Worm (Caenorhabditis elegans): ENCODE data around the gene C45G9.8.
A peak's percentile ranks its signal among the peaks of the same experiment; 100 is the strongest.

C45G9.8 gene

DNA sequence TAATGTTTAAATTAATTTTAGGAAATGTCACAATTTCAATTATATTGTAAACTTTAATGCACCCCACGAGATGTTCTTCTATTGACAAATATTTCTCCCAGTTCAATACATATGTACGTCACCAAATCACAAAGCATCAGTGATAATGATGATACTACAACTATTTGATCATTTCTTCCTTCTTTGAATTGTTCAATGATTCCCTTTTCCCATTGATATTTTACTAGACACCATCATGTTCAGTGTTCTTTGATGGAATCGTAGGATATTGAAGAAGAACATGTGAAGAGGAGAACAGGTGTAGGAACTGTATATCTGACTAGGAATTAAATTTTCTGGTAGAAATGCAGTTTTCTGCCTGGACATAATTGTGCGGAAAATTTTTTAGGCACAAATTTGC lies 36.0 kb upstream of the C45G9.8 start:
- TF ChIP-seq ceh-13 (GFP tag; optimal IDR thresholded peaks at IDR 0.05): no peak
- TF ChIP-seq tbx-37 (GFP tag; conservative IDR thresholded peaks at IDR 0.05): no peak
- no peak for TF ChIP-seq ceh-36 (tag; optimal IDR thresholded peaks at IDR 0.05)
- no peak for TF ChIP-seq ets-7 (tag; optimal IDR thresholded peaks at IDR 0.05)
- no peak for TF ChIP-seq flt-1 (GFP tag; IDR thresholded peaks at IDR 0.05)
- no peak for TF ChIP-seq hmg-4 (GFP tag; optimal IDR thresholded peaks at IDR 0.05)
- no peak for TF ChIP-seq pes-1 (GFP tag; IDR thresholded peaks at IDR 0.05)
- TF ChIP-seq tbx-11 (GFP tag; IDR thresholded peaks at IDR 0.05): no peak
- TF ChIP-seq scrt-1 (GFP tag; IDR thresholded peaks at IDR 0.05): no peak
- no peak for TF ChIP-seq hnd-1 (tag; optimal IDR thresholded peaks at IDR 0.05)
- no peak for TF ChIP-seq B0310.2 (tag; optimal IDR thresholded peaks at IDR 0.05)
- TF ChIP-seq ama-1 (optimal IDR thresholded peaks at IDR 0.05): no peak
- TF ChIP-seq tra-4 (tag; optimal IDR thresholded peaks at IDR 0.05): no peak
- no peak for TF ChIP-seq hmbx-1 (tag; optimal IDR thresholded peaks at IDR 0.05)
- TF ChIP-seq F13C5.2 (tag; optimal IDR thresholded peaks at IDR 0.05): no peak

DNA sequence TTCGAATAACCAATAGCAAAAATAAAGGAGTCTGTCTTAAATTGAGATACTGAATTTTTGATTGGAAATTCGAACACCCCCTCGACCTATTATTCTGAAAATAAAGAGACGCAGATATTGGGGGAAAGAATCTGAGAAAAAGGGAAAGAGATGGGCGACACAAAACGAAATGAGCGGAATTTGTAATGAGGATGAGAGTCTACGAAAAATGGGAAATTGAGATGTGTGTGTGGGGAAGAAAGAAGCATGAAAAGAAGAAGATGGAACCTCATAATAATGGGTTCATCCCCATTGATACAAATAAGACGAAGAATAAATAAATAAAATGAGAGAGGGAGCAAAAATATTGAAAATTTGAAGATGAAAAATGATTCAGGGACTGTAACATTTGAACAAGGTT lies 32.1 kb upstream of the C45G9.8 start, which contains the start of gene cah-1:
cah-1 (minus strand) TSS at position 101 of the 400 bp plus-strand sequence.
- no peak for TF ChIP-seq hmbx-1 (tag; optimal IDR thresholded peaks at IDR 0.05)
- no peak for TF ChIP-seq sea-1 (GFP tag; conservative IDR thresholded peaks at IDR 0.05)
- TF ChIP-seq ets-7 (tag; optimal IDR thresholded peaks at IDR 0.05): no peak
- TF ChIP-seq flt-1 (GFP tag; IDR thresholded peaks at IDR 0.05): no peak
- TF ChIP-seq pes-1 (GFP tag; IDR thresholded peaks at IDR 0.05): no peak
- no peak for TF ChIP-seq ama-1 (optimal IDR thresholded peaks at IDR 0.05)
- TF ChIP-seq tbx-11 (GFP tag; IDR thresholded peaks at IDR 0.05): no peak
- TF ChIP-seq aly-1 (tag; optimal IDR thresholded peaks at IDR 0.05): no peak
- no peak for TF ChIP-seq scrt-1 (GFP tag; IDR thresholded peaks at IDR 0.05)
- no peak for TF ChIP-seq hnd-1 (tag; optimal IDR thresholded peaks at IDR 0.05)
- TF ChIP-seq tbx-37 (GFP tag; conservative IDR thresholded peaks at IDR 0.05): no peak
- no peak for TF ChIP-seq B0310.2 (tag; optimal IDR thresholded peaks at IDR 0.05)
- TF ChIP-seq tra-4 (tag; optimal IDR thresholded peaks at IDR 0.05): no peak
- TF ChIP-seq hmg-4 (GFP tag; optimal IDR thresholded peaks at IDR 0.05): no peak
- TF ChIP-seq F13C5.2 (tag; optimal IDR thresholded peaks at IDR 0.05): no peak
- no peak for TF ChIP-seq ceh-13 (GFP tag; optimal IDR thresholded peaks at IDR 0.05)
- no peak for TF ChIP-seq ceh-36 (tag; optimal IDR thresholded peaks at IDR 0.05)

DNA sequence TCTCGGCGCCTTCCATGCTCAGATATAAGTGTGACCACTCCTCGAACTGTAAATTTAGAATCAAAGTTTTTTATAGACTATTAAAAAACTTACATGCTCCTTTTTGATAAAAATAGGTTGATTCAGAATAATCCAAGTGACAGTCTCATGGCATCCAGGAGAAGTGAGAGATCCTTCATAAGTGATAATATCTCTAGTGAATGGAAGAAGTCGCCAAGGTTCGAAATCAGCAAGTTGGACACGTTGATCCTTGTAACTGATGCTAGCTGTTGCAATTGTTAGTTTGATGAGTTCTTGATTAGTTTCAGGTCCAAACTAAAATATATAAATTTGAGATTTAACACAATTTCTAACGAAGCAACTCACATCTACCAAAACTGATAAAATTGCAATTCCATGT lies 29.9 kb upstream of the C45G9.8 start:
- no peak for TF ChIP-seq scrt-1 (GFP tag; IDR thresholded peaks at IDR 0.05)
- no peak for TF ChIP-seq tbx-37 (GFP tag; conservative IDR thresholded peaks at IDR 0.05)
- TF ChIP-seq hnd-1 (tag; optimal IDR thresholded peaks at IDR 0.05): no peak
- TF ChIP-seq ceh-13 (GFP tag; optimal IDR thresholded peaks at IDR 0.05): no peak
- no peak for TF ChIP-seq sea-1 (GFP tag; conservative IDR thresholded peaks at IDR 0.05)
- no peak for TF ChIP-seq F13C5.2 (tag; optimal IDR thresholded peaks at IDR 0.05)
- TF ChIP-seq tbx-11 (GFP tag; IDR thresholded peaks at IDR 0.05): no peak
- TF ChIP-seq ama-1 (optimal IDR thresholded peaks at IDR 0.05): no peak
- TF ChIP-seq ets-7 (tag; optimal IDR thresholded peaks at IDR 0.05): no peak
- TF ChIP-seq aly-1 (tag; optimal IDR thresholded peaks at IDR 0.05): no peak
- no peak for TF ChIP-seq ceh-36 (tag; optimal IDR thresholded peaks at IDR 0.05)
- TF ChIP-seq hmbx-1 (tag; optimal IDR thresholded peaks at IDR 0.05): no peak
- TF ChIP-seq pes-1 (GFP tag; IDR thresholded peaks at IDR 0.05): no peak
- no peak for TF ChIP-seq flt-1 (GFP tag; IDR thresholded peaks at IDR 0.05)
- TF ChIP-seq tra-4 (tag; optimal IDR thresholded peaks at IDR 0.05): no peak

DNA sequence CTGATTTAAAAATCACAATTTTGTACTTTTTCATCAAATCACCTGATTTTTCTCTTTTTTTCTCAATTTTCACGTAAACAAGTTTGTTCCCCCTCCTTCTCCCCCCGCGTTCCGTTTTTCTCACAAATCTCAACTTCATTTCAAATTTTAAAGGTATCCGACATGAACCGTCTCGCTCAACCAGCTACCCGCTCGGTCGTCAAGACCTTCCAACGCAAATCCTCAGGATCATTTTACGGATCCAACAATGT lies 28.1 kb upstream of the C45G9.8 start, which contains the start of gene cox-6A:
cox-6A (plus strand) TSS at position 152 of the 251 bp plus-strand sequence.
- TF ChIP-seq hnd-1 (tag; optimal IDR thresholded peaks at IDR 0.05) (no peak), tbx-37 (GFP tag; conservative IDR thresholded peaks at IDR 0.05) (no peak), tbx-11 (GFP tag; IDR thresholded peaks at IDR 0.05) (no peak), ets-7 (tag; optimal IDR thresholded peaks at IDR 0.05) (no peak)

DNA sequence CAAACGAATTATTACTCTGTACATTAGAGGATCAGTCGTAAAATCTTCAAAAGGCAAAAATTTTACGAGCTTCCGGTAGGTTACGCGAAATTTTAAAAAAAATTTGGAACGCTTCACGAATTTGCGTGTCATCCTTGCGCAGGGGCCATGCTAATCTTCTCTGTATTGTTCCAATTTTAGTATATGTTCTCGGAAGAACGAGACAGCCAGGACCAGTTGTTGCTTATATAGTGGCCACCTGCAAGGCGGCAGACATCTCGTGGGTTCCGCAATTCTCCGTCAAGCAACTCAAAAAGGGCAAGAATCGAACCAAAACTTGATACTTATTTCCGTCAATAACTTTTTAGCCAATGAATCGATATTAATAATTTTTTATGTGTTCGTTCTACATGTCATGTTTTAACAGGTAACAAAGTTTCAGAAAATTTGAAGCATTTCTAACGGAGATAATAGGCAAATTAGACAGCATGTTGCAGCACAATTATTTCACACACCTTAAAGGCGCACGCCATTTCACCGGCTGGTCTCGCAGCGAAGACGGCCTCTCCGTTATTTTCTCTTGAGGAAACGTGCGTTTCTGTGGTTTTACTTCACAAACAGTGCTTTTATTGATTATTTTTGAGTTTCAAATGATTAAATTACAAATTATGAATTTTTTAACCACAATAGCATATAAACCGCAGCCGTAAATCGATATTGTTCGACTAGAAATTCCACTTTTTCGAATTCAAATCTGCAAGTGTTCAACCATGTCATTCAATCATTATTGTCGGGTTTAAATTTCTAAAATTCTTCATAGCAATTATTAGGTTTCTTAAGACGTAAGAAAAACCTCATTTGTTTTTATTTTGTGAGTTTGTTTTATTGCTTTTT lies 27.5 kb upstream of the C45G9.8 start:
- peak; percentile 74 for TF ChIP-seq B0310.2 (tag; optimal IDR thresholded peaks at IDR 0.05)
- TF ChIP-seq ceh-13 (GFP tag; optimal IDR thresholded peaks at IDR 0.05): peak; percentile 24
- TF ChIP-seq ama-1 (optimal IDR thresholded peaks at IDR 0.05): no peak
- TF ChIP-seq flt-1 (GFP tag; IDR thresholded peaks at IDR 0.05): peak; percentile 75
- peak; percentile 65 for TF ChIP-seq hnd-1 (tag; optimal IDR thresholded peaks at IDR 0.05)
- TF ChIP-seq tbx-37 (GFP tag; conservative IDR thresholded peaks at IDR 0.05): peak; percentile 65
- TF ChIP-seq ets-7 (tag; optimal IDR thresholded peaks at IDR 0.05): peak; percentile 70
- TF ChIP-seq hmbx-1 (tag; optimal IDR thresholded peaks at IDR 0.05): no peak
- TF ChIP-seq sea-1 (GFP tag; conservative IDR thresholded peaks at IDR 0.05): peak; percentile 90
- peak; percentile 53 for TF ChIP-seq tra-4 (tag; optimal IDR thresholded peaks at IDR 0.05)
- TF ChIP-seq F13C5.2 (tag; optimal IDR thresholded peaks at IDR 0.05): peak; percentile 70
- peak; percentile 82 for TF ChIP-seq tbx-11 (GFP tag; IDR thresholded peaks at IDR 0.05)
- no peak for TF ChIP-seq aly-1 (tag; optimal IDR thresholded peaks at IDR 0.05)
- peak; percentile 81 for TF ChIP-seq ceh-36 (tag; optimal IDR thresholded peaks at IDR 0.05)
- TF ChIP-seq scrt-1 (GFP tag; IDR thresholded peaks at IDR 0.05): peak; percentile 79
- TF ChIP-seq hmg-4 (GFP tag; optimal IDR thresholded peaks at IDR 0.05): peak; percentile 84
- peak; percentile 85 for TF ChIP-seq pes-1 (GFP tag; IDR thresholded peaks at IDR 0.05)

DNA sequence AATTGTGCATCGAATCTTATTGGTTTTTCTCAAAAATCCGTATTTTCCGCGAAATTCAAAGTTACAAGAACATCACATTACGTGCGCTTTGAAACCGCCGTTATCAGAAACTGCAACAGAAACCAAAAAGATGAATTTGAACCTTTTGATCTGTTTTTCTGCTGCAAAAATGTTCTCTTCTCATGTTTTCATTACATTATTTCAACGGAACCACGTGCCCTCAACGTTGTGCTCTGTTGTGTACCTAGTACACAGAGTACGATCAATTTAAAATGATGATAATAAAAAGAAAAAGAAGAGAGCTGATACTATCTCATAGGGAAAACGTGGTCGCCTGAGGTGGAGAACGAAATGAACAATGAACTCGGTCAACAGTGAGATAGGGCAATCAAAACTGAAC lies 24.6 kb upstream of the C45G9.8 start:
- TF ChIP-seq ets-7 (tag; optimal IDR thresholded peaks at IDR 0.05) (no peak), ceh-13 (GFP tag; optimal IDR thresholded peaks at IDR 0.05) (no peak), hnd-1 (tag; optimal IDR thresholded peaks at IDR 0.05) (no peak), hmbx-1 (tag; optimal IDR thresholded peaks at IDR 0.05) (no peak), sea-1 (GFP tag; conservative IDR thresholded peaks at IDR 0.05) (no peak), tra-4 (tag; optimal IDR thresholded peaks at IDR 0.05) (no peak), ama-1 (optimal IDR thresholded peaks at IDR 0.05) (no peak), ceh-36 (tag; optimal IDR thresholded peaks at IDR 0.05) (no peak), flt-1 (GFP tag; IDR thresholded peaks at IDR 0.05) (no peak), tbx-37 (GFP tag; conservative IDR thresholded peaks at IDR 0.05) (no peak), scrt-1 (GFP tag; IDR thresholded peaks at IDR 0.05) (no peak), aly-1 (tag; optimal IDR thresholded peaks at IDR 0.05) (no peak), pes-1 (GFP tag; IDR thresholded peaks at IDR 0.05) (no peak)

All from whole organism, early embryonic.